Fruit fly (Drosophila melanogaster): ENCODE results near the gene AlkB.

DNA sequence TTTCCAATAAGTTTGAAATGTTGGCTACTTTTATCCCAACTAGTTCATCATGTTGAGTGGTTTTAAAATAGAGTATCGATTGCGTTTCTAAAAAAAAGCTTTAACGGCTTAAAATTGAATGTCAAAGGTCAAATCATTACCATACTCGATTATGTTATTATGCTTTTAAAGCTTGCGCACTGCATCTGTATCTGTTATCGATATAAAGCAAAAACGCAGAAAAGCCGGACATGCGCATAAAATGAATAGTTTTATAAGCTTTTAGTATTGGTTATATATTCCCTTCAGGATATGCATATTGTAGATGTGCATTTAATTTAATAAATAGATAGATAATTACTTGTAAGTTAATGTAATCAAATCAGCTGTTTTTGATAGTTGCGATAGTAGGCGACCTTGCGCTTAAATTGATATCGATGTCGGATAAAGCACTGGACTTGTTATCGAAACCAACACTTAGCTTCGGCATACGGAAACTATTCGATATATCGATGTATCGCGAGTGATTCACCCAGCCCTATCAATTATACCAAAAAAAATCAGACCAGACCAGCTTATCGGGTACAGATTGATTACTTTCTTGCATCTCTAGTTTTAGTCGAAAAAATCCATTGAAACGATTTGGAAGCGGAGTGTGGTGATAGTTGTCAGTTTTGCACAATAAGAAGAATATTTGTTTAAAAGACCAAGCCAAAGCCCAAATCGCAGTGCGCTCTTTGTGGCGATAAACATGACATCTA is 32.5 kb upstream of the AlkB start, which contains the start of gene shi:
- TF ChIP-seq CG9948 (tag; optimal IDR thresholded peaks at IDR 0.05) (no peak), Pif1A (GFP tag; optimal IDR thresholded peaks at IDR 0.05) (no peak), CG12605 (GFP tag; IDR thresholded peaks at IDR 0.05) (no peak)

Measured in whole organism, pupa.